Worm (Caenorhabditis elegans) whole organism, L1 larva: ENCODE results near the gene oac-15.

ENCODE experiments used
- C04F5.9 ChIP-seq: sonication (generic microtip); optimal IDR thresholded peaks from 2 replicates; lab custom pipeline; 2016; ENCODE audit warnings: missing genetic modification characterization, missing compliant biosample characterization
- C34B4.2 ChIP-seq: sonication (generic microtip); optimal IDR thresholded peaks from 2 replicates; lab custom pipeline; 2017; ENCODE audit warnings: mild to moderate bottlenecking, missing genetic modification characterization, missing compliant biosample characterization
- Y116A8C.19 ChIP-seq: sonication (generic microtip); optimal IDR thresholded peaks from 2 replicates; lab custom pipeline; 2016; ENCODE audit warnings: missing compliant biosample characterization, missing genetic modification characterization, borderline replicate concordance
- aha-1 ChIP-seq: fragments of 150-350 bp; optimal IDR thresholded peaks from 2 replicates; lab custom pipeline; 2014; ENCODE audit warnings: missing biosample characterization, missing genetic modification characterization
- ama-1 ChIP-seq: fragments of 150-350 bp; optimal IDR thresholded peaks from 2 replicates; lab custom pipeline; 2014
- ceh-88 ChIP-seq: fragments of 200-800 bp; sonication (Bioruptor generic); IDR thresholded peaks from 2 replicates; pipeline ENCODE4 v1.3.6; 2022; ENCODE audit warnings: missing genetic modification characterization, missing compliant biosample characterization
- ceh-90 ChIP-seq: sonication (generic microtip); optimal IDR thresholded peaks from 2 replicates; lab custom pipeline; 2016; ENCODE audit warnings: missing genetic modification characterization, missing compliant biosample characterization
- ces-1 ChIP-seq: fragments of 150-350 bp; optimal IDR thresholded peaks from 2 replicates; lab custom pipeline; 2014; ENCODE audit warnings: missing biosample characterization, missing genetic modification reagents, missing genetic modification characterization
- elt-2 ChIP-seq: sonication (generic microtip); optimal IDR thresholded peaks from 2 replicates; lab custom pipeline; 2016; ENCODE audit warnings: missing genetic modification characterization, mild to moderate bottlenecking, inconsistent platforms, missing compliant biosample characterization, missing genetic modification reagents
- fkh-10 ChIP-seq: sonication (generic microtip); optimal IDR thresholded peaks from 2 replicates; lab custom pipeline; 2017; ENCODE audit warnings: missing biosample characterization, missing genetic modification reagents, missing genetic modification characterization
- fkh-8 ChIP-seq: sonication (generic microtip); optimal IDR thresholded peaks from 2 replicates; lab custom pipeline; 2016; ENCODE audit warnings: mild to moderate bottlenecking, missing genetic modification characterization, missing compliant biosample characterization
- fos-1 ChIP-seq: fragments of 150-350 bp; optimal IDR thresholded peaks from 2 replicates; lab custom pipeline; 2014; ENCODE audit warnings: missing biosample characterization, missing genetic modification characterization
- hlh-4 ChIP-seq: sonication (generic microtip); optimal IDR thresholded peaks from 2 replicates; lab custom pipeline; 2016; ENCODE audit warnings: mild to moderate bottlenecking, missing genetic modification characterization, missing compliant biosample characterization
- irx-1 ChIP-seq: sonication (generic microtip); optimal IDR thresholded peaks from 2 replicates; lab custom pipeline; 2016; ENCODE audit warnings: missing genetic modification characterization, missing compliant biosample characterization
- lin-13 ChIP-seq: fragments of 150-350 bp; optimal IDR thresholded peaks from 2 replicates; lab custom pipeline; 2014; ENCODE audit warnings: missing biosample characterization, missing genetic modification reagents, missing genetic modification characterization
- lin-15B ChIP-seq: fragments of 150-350 bp; sonication (generic microtip); optimal IDR thresholded peaks from 3 replicates; lab custom pipeline; 2014; ENCODE audit warnings: missing biosample characterization, missing genetic modification characterization
- lin-35 ChIP-seq, 2 experiments: fragments of 150-350 bp; optimal IDR thresholded peaks; 2 replicates each; lab custom pipeline; 2014; ENCODE audit warnings: missing biosample characterization in 2 of 2, missing genetic modification characterization in 2 of 2, missing genetic modification reagents in 2 of 2
- lin-39 ChIP-seq: fragments of 150-350 bp; optimal IDR thresholded peaks from 2 replicates; lab custom pipeline; 2014; ENCODE audit warnings: missing biosample characterization, missing genetic modification reagents, missing genetic modification characterization
- mab-9 ChIP-seq: fragments of 200-800 bp; sonication (Bioruptor generic); IDR thresholded peaks from 2 replicates; pipeline ENCODE4 v1.3.6; 2022; ENCODE audit warnings: missing genetic modification reagents, missing genetic modification characterization, missing compliant biosample characterization
- mep-1 ChIP-seq: fragments of 150-350 bp; optimal IDR thresholded peaks from 2 replicates; lab custom pipeline; 2014; ENCODE audit warnings: missing biosample characterization, missing genetic modification characterization
- nhr-19 ChIP-seq: fragments of 200-800 bp; sonication (Bioruptor generic); conservative IDR thresholded peaks from 2 replicates; pipeline ENCODE4 v1.3.6; 2022; ENCODE audit warnings: missing genetic modification characterization, missing compliant biosample characterization
- nhr-20 ChIP-seq: sonication (generic microtip); optimal IDR thresholded peaks from 2 replicates; lab custom pipeline; 2016; ENCODE audit warnings: mild to moderate bottlenecking, missing genetic modification characterization, missing compliant biosample characterization
- nhr-237 ChIP-seq: fragments of 150-350 bp; optimal IDR thresholded peaks from 2 replicates; lab custom pipeline; 2014; ENCODE audit warnings: missing biosample characterization, missing genetic modification characterization
- nhr-28 ChIP-seq: fragments of 150-350 bp; optimal IDR thresholded peaks from 2 replicates; lab custom pipeline; 2014; ENCODE audit warnings: missing biosample characterization, missing genetic modification characterization
- nhr-47 ChIP-seq: sonication (generic microtip); optimal IDR thresholded peaks from 2 replicates; lab custom pipeline; 2016; ENCODE audit warnings: mild to moderate bottlenecking, missing genetic modification characterization, moderate library complexity, missing compliant biosample characterization
- nhr-76 ChIP-seq: sonication (generic microtip); optimal IDR thresholded peaks from 2 replicates; lab custom pipeline; 2017; ENCODE audit warnings: missing biosample characterization, missing genetic modification characterization
- nhr-84 ChIP-seq: sonication (generic microtip); optimal IDR thresholded peaks from 2 replicates; lab custom pipeline; 2017; ENCODE audit warnings: missing biosample characterization, missing genetic modification characterization
- nhr-85 ChIP-seq: sonication (generic microtip); peaks from one replicate; lab custom pipeline; 2016; ENCODE audit warnings: missing genetic modification characterization, inconsistent platforms, missing compliant biosample characterization
- pqm-1 ChIP-seq: sonication (generic microtip); optimal IDR thresholded peaks from 3 replicates; lab custom pipeline; 2017; ENCODE audit warnings: missing biosample characterization, missing genetic modification characterization
- rnt-1 ChIP-seq: sonication (generic microtip); optimal IDR thresholded peaks from 2 replicates; lab custom pipeline; 2016; ENCODE audit warnings: mild to moderate bottlenecking, missing genetic modification characterization, moderate library complexity, missing compliant biosample characterization
- snpc-4 ChIP-seq: fragments of 150-350 bp; optimal IDR thresholded peaks from 2 replicates; lab custom pipeline; 2014; ENCODE audit warnings: missing biosample characterization, missing genetic modification characterization
- snu-23 ChIP-seq: sonication (generic microtip); optimal IDR thresholded peaks from 2 replicates; lab custom pipeline; 2016; ENCODE audit warnings: missing genetic modification characterization, missing compliant biosample characterization
- sox-4 ChIP-seq: sonication (generic microtip); optimal IDR thresholded peaks from 2 replicates; lab custom pipeline; 2016; ENCODE audit warnings: missing genetic modification characterization, missing compliant biosample characterization
- tbx-2 ChIP-seq: sonication (generic microtip); optimal IDR thresholded peaks from 2 replicates; lab custom pipeline; 2016; ENCODE audit warnings: missing genetic modification characterization, missing compliant biosample characterization
- vab-15 ChIP-seq: sonication (generic microtip); optimal IDR thresholded peaks from 2 replicates; lab custom pipeline; 2017; ENCODE audit warnings: missing genotype, mild to moderate bottlenecking, missing genetic modification characterization, missing compliant biosample characterization
- xbp-1 ChIP-seq: sonication (generic microtip); optimal IDR thresholded peaks from 2 replicates; lab custom pipeline; 2016; ENCODE audit warnings: missing genetic modification characterization, missing compliant biosample characterization
- zag-1 ChIP-seq: fragments of 150-350 bp; optimal IDR thresholded peaks from 2 replicates; lab custom pipeline; 2014; ENCODE audit warnings: missing biosample characterization, missing genetic modification characterization
- zip-4 ChIP-seq: fragments of 200-800 bp; sonication (Bioruptor generic); optimal IDR thresholded peaks from 2 replicates; lab custom pipeline; 2018; ENCODE audit warnings: mild to moderate bottlenecking, missing genetic modification characterization, moderate library complexity, missing compliant biosample characterization
- ztf-4 ChIP-seq: fragments of 150-350 bp; optimal IDR thresholded peaks from 2 replicates; lab custom pipeline; 2014; ENCODE audit warnings: missing biosample characterization, missing genetic modification characterization

oac-15 gene

ce11 chrV:16204888-16205287 lies 4.8 kb downstream of the oac-15 start, which contains the start of gene irld-26:
TSS of gene irld-26 (plus strand) at chrV:16205188.
- TF ChIP-seq nhr-237 (tag; lab: Kevin White, UChicago) (no peak), fkh-10 (GFP tag; lab: Kevin White, UChicago) (no peak), Y116A8C.19 (no peak), ama-1 (lab: Kevin White, UChicago) (no peak), lin-39 (tag; lab: Kevin White, UChicago) (no peak), sox-4 (no peak), elt-2 (no peak), aha-1 (tag; lab: Kevin White, UChicago) (no peak), pqm-1 (tag; lab: Kevin White, UChicago) (no peak), nhr-47 (tag; lab: Kevin White, UChicago) (no peak), vab-15 (tag; lab: Kevin White, UChicago) (no peak), C04F5.9 (no peak), nhr-19 (GFP tag; lab: Robert Waterston, UW) (no peak), ceh-90 (tag; lab: Kevin White, UChicago) (no peak)

- no peak for TF ChIP-seq pqm-1 (tag; lab: Kevin White, UChicago)
- no peak for TF ChIP-seq hlh-4 (tag; lab: Kevin White, UChicago)
- TF ChIP-seq lin-13 (GFP tag; lab: Kevin White, UChicago): no peak
- TF ChIP-seq zag-1 (tag; lab: Kevin White, UChicago): no peak
- TF ChIP-seq sox-4: no peak
- TF ChIP-seq C04F5.9: no peak
- TF ChIP-seq lin-35 (GFP tag; optimal IDR thresholded peaks at IDR 0.05; lab: Kevin White, UChicago): no peak
- no peak for TF ChIP-seq snpc-4 (tag; lab: Kevin White, UChicago)
- TF ChIP-seq lin-15B: no peak
- no peak for TF ChIP-seq nhr-28
- no peak for TF ChIP-seq ama-1 (lab: Kevin White, UChicago)
- TF ChIP-seq fos-1 (tag; lab: Kevin White, UChicago): no peak
- TF ChIP-seq tbx-2: no peak
- TF ChIP-seq nhr-85 (tag; lab: Kevin White, UChicago): no peak
- TF ChIP-seq vab-15 (tag; lab: Kevin White, UChicago): no peak
- TF ChIP-seq rnt-1: no peak
- TF ChIP-seq ztf-4 (tag; lab: Kevin White, UChicago): no peak
- no peak for TF ChIP-seq nhr-76 (tag; lab: Kevin White, UChicago)
Measured at ce11 chrV:16202618-16203017, 7.1 kb downstream of the oac-15 start, which contains the start of gene F11A5.18. TSS of gene F11A5.18 (plus strand) at chrV:16202918.

- TF ChIP-seq snu-23: no peak
- no peak for TF ChIP-seq xbp-1 (tag; lab: Kevin White, UChicago)
- no peak for TF ChIP-seq nhr-19 (GFP tag; lab: Robert Waterston, UW)
- TF ChIP-seq ceh-88 (GFP tag; lab: Robert Waterston, UW): no peak
- no peak for TF ChIP-seq fkh-8 (tag; lab: Kevin White, UChicago)
- TF ChIP-seq mab-9 (GFP tag; lab: Robert Waterston, UW): no peak
- no peak for TF ChIP-seq irx-1 (tag; lab: Kevin White, UChicago)
- TF ChIP-seq pqm-1 (tag; lab: Kevin White, UChicago): no peak
- no peak for TF ChIP-seq nhr-20 (tag; lab: Kevin White, UChicago)
- no peak for TF ChIP-seq mep-1 (tag; lab: Kevin White, UChicago)
- TF ChIP-seq C34B4.2 (tag; lab: Kevin White, UChicago): no peak
- no peak for TF ChIP-seq nhr-47 (tag; lab: Kevin White, UChicago)
Measured at ce11 chrV:16201730-16202129, 8.0 kb downstream of the oac-15 start, which contains the start of gene F11A5.17. TSS of gene F11A5.17 (plus strand) at chrV:16202030.

ce11 chrV:16198016-16198415 lies 11.7 kb downstream of the oac-15 start, which contains the start of gene F11A5.5:
TSS of gene F11A5.5 (plus strand) at chrV:16198316.
- TF ChIP-seq fos-1 (tag; lab: Kevin White, UChicago): no peak
- no peak for TF ChIP-seq ces-1 (GFP tag; lab: Kevin White, UChicago)
- TF ChIP-seq nhr-84: no peak
- no peak for TF ChIP-seq zip-4 (GFP tag; lab: Kevin White, UChicago)
